Worm (Caenorhabditis elegans) whole organism, young adult: Measurements from ENCODE around the gene mfsd-10.

Source experiments
- B0261.1 ChIP-seq: sonication (generic microtip); optimal IDR thresholded peaks from 2 replicates; lab custom pipeline; 2016; ENCODE audit warnings: mild to moderate bottlenecking, missing genetic modification characterization, moderate library complexity, missing compliant biosample characterization
- C06A6.2 ChIP-seq: fragments of 200-800 bp; sonication (Bioruptor generic); conservative IDR thresholded peaks from 2 replicates; pipeline ENCODE4 v1.3.6; 2022; ENCODE audit warnings: missing genetic modification characterization, missing compliant biosample characterization
- F22D6.2 ChIP-seq: sonication (generic microtip); optimal IDR thresholded peaks from 2 replicates; lab custom pipeline; 2016; ENCODE audit warnings: mild to moderate bottlenecking, missing genetic modification characterization, missing compliant biosample characterization
- F33H1.4 ChIP-seq: fragments of 200-800 bp; sonication (Bioruptor generic); IDR thresholded peaks from 2 replicates; pipeline ENCODE4 v1.3.6; 2022; ENCODE audit warnings: missing genetic modification reagents, missing genetic modification characterization, missing compliant biosample characterization
- F37B4.10 ChIP-seq: fragments of 200-800 bp; sonication (Bioruptor generic); IDR thresholded peaks from 2 replicates; pipeline ENCODE4 v1.3.6; 2022; ENCODE audit warnings: missing genetic modification characterization, missing compliant biosample characterization
- F52B5.7 ChIP-seq: sonication (generic microtip); optimal IDR thresholded peaks from 2 replicates; lab custom pipeline; 2016; ENCODE audit warnings: mild to moderate bottlenecking, missing genetic modification characterization, missing compliant biosample characterization
- K12H6.12 ChIP-seq: fragments of 200-800 bp; sonication (Bioruptor generic); optimal IDR thresholded peaks from 2 replicates; lab custom pipeline; 2018; ENCODE audit warnings: mild to moderate bottlenecking, missing genetic modification characterization, missing compliant biosample characterization
- Y53F4B.3 ChIP-seq: fragments of 200-800 bp; sonication (Bioruptor generic); IDR thresholded peaks from 2 replicates; pipeline ENCODE4 v1.3.6; 2022; ENCODE audit warnings: missing genetic modification reagents, missing genetic modification characterization, missing compliant biosample characterization
- Y53G8AR.9 ChIP-seq: fragments of 200-800 bp; sonication (Bioruptor generic); conservative IDR thresholded peaks from 2 replicates; pipeline ENCODE4 v1.3.6; 2022; ENCODE audit warnings: missing genetic modification reagents, missing genetic modification characterization, missing compliant biosample characterization
- Y67H2A.10 ChIP-seq: fragments of 200-800 bp; sonication (Bioruptor generic); conservative IDR thresholded peaks from 2 replicates; pipeline ENCODE4 v1.3.6; 2022; ENCODE audit warnings: missing genetic modification reagents, missing genetic modification characterization, missing compliant biosample characterization
- Y79H2A.3 ChIP-seq: fragments of 200-800 bp; sonication (Bioruptor generic); conservative IDR thresholded peaks from 2 replicates; pipeline ENCODE4 v1.3.6; 2022; ENCODE audit warnings: missing genetic modification reagents, missing genetic modification characterization, missing compliant biosample characterization
- ZK185.1 ChIP-seq: sonication (generic microtip); optimal IDR thresholded peaks from 2 replicates; lab custom pipeline; 2016; ENCODE audit warnings: mild to moderate bottlenecking, missing genetic modification characterization, missing compliant biosample characterization; ENCODE audit not compliant: poor library complexity, severe bottlenecking
- akir-1 ChIP-seq: fragments of 200-800 bp; sonication (Bioruptor generic); optimal IDR thresholded peaks from 2 replicates; lab custom pipeline; 2018; ENCODE audit warnings: mild to moderate bottlenecking, missing genetic modification characterization, moderate library complexity, missing compliant biosample characterization
- aptf-3 ChIP-seq: fragments of 200-800 bp; sonication (Bioruptor generic); IDR thresholded peaks from 2 replicates; pipeline ENCODE4 v1.3.6; 2022; ENCODE audit warnings: missing genetic modification characterization, missing compliant biosample characterization
- atf-7 ChIP-seq: sonication (generic microtip); optimal IDR thresholded peaks from 2 replicates; lab custom pipeline; 2017; ENCODE audit warnings: mild to moderate bottlenecking, missing genetic modification characterization, missing compliant biosample characterization
- ceh-100 ChIP-seq: fragments of 200-800 bp; sonication (Bioruptor generic); IDR thresholded peaks from 2 replicates; pipeline ENCODE4 v1.3.6; 2022; ENCODE audit warnings: missing genetic modification reagents, missing genetic modification characterization, missing compliant biosample characterization
- ceh-58 ChIP-seq: fragments of 200-800 bp; sonication (Bioruptor generic); IDR thresholded peaks from 2 replicates; pipeline ENCODE4 v1.3.6; 2022; ENCODE audit warnings: missing genetic modification characterization, missing compliant biosample characterization
- chd-7 ChIP-seq: sonication (generic microtip); optimal IDR thresholded peaks from 2 replicates; lab custom pipeline; 2016; ENCODE audit warnings: mild to moderate bottlenecking, missing genetic modification characterization, moderate library complexity, missing compliant biosample characterization
- dox-1 ChIP-seq: fragments of 200-800 bp; sonication (Bioruptor generic); IDR thresholded peaks from 2 replicates; pipeline ENCODE4 v1.3.6; 2022; ENCODE audit warnings: missing genetic modification reagents, missing genetic modification characterization, missing compliant biosample characterization
- dpff-1 ChIP-seq: sonication (generic microtip); optimal IDR thresholded peaks from 2 replicates; lab custom pipeline; 2017; ENCODE audit warnings: mild to moderate bottlenecking, missing genetic modification characterization, missing compliant biosample characterization
- dpl-1 ChIP-seq: fragments of 150-350 bp; optimal IDR thresholded peaks from 2 replicates; lab custom pipeline; 2014; ENCODE audit warnings: missing biosample characterization, missing genetic modification reagents, missing genetic modification characterization
- egl-18 ChIP-seq: fragments of 200-800 bp; sonication (Bioruptor generic); IDR thresholded peaks from 2 replicates; pipeline ENCODE4 v1.3.6; 2022; ENCODE audit warnings: missing genetic modification reagents, missing genetic modification characterization, missing compliant biosample characterization
- egrh-3 ChIP-seq: fragments of 200-800 bp; sonication (Bioruptor generic); IDR thresholded peaks from 2 replicates; pipeline ENCODE4 v1.3.6; 2022; ENCODE audit warnings: missing genetic modification reagents, missing genetic modification characterization, missing compliant biosample characterization
- hmg-20 ChIP-seq: fragments of 200-800 bp; sonication (Bioruptor generic); IDR thresholded peaks from 2 replicates; pipeline ENCODE4 v1.3.6; 2022; ENCODE audit warnings: missing genetic modification reagents, missing genetic modification characterization, missing compliant biosample characterization
- hrde-1 ChIP-seq: sonication (generic microtip); optimal IDR thresholded peaks from 2 replicates; lab custom pipeline; 2016; ENCODE audit warnings: missing genetic modification characterization, mild to moderate bottlenecking, missing compliant biosample characterization, moderate library complexity, missing genotype, missing genetic modification reagents, borderline replicate concordance
- lin-26 ChIP-seq: fragments of 200-800 bp; sonication (Bioruptor generic); IDR thresholded peaks from 2 replicates; pipeline ENCODE4 v1.3.6; 2022; ENCODE audit warnings: missing genetic modification reagents, missing genetic modification characterization, missing compliant biosample characterization
- lin-35 ChIP-seq, 3 experiments: fragments of 150-350 bp in 2 of 3; sonication (generic microtip) in 1 of 3; optimal IDR thresholded peaks; 2 replicates each; lab custom pipeline; 2014 to 2018; ENCODE audit warnings: missing biosample characterization in 3 of 3, missing genetic modification characterization in 3 of 3, missing genetic modification reagents in 3 of 3
- mel-28 ChIP-seq: sonication (generic microtip); optimal IDR thresholded peaks from 2 replicates; lab custom pipeline; 2016; ENCODE audit warnings: borderline replicate concordance, mild to moderate bottlenecking, missing genetic modification characterization, missing compliant biosample characterization
- mxl-1 ChIP-seq: sonication (generic microtip); optimal IDR thresholded peaks from 2 replicates; lab custom pipeline; 2016; ENCODE audit warnings: missing genetic modification characterization, missing compliant biosample characterization
- rec-8 ChIP-seq, 2 experiments: sonication (generic microtip); optimal IDR thresholded peaks; 2 replicates each; lab custom pipeline; 2016; ENCODE audit warnings: mild to moderate bottlenecking in 2 of 2, missing genetic modification characterization in 2 of 2, missing genetic modification reagents in 2 of 2, missing genotype in 2 of 2, missing biosample characterization in 1 of 2, missing compliant biosample characterization in 1 of 2, moderate library complexity in 1 of 2
- rpc-1 ChIP-seq, 2 experiments: fragments of 150-350 bp in 1 of 2; sonication (generic microtip) in 1 of 2; optimal IDR thresholded peaks; 2 replicates each; lab custom pipeline; 2014 to 2018; ENCODE audit warnings: missing biosample characterization in 1 of 2, missing genetic modification characterization in 1 of 2, missing genetic modification reagents in 1 of 2, missing genotype in 1 of 2
- sea-2 ChIP-seq: fragments of 200-800 bp; sonication (Bioruptor generic); IDR thresholded peaks from 2 replicates; pipeline ENCODE4 v1.3.6; 2022; ENCODE audit warnings: missing genetic modification characterization, missing compliant biosample characterization
- snpc-3.4 ChIP-seq: sonication (generic microtip); optimal IDR thresholded peaks from 2 replicates; lab custom pipeline; 2017; ENCODE audit warnings: missing genetic modification characterization, mild to moderate bottlenecking, missing compliant biosample characterization, antibody characterized with exemption, moderate library complexity, missing genotype, missing genetic modification reagents
- snpc-4 ChIP-seq, 5 experiments: fragments of 150-350 bp in 1 of 5; sonication (generic microtip) in 4 of 5; optimal IDR thresholded peaks; 2 replicates each; lab custom pipeline; 2014 to 2018; ENCODE audit warnings: missing genetic modification characterization in 5 of 5, missing biosample characterization in 3 of 5, antibody characterized with exemption in 2 of 5, mild to moderate bottlenecking in 2 of 5, missing compliant biosample characterization in 2 of 5, missing genotype in 2 of 5, moderate library complexity in 2 of 5, missing genetic modification reagents in 1 of 5
- somi-1 ChIP-seq: fragments of 200-800 bp; sonication (Bioruptor generic); optimal IDR thresholded peaks from 2 replicates; lab custom pipeline; 2018; ENCODE audit warnings: mild to moderate bottlenecking, missing genetic modification characterization, missing compliant biosample characterization
- tbp1 ChIP-seq: fragments of 200-800 bp; sonication (Bioruptor generic); optimal IDR thresholded peaks from 2 replicates; lab custom pipeline; 2018; ENCODE audit warnings: mild to moderate bottlenecking, missing genetic modification characterization, missing compliant biosample characterization
- tbx-9 ChIP-seq: sonication (generic microtip); optimal IDR thresholded peaks from 2 replicates; lab custom pipeline; 2016; ENCODE audit warnings: borderline replicate concordance, missing genetic modification characterization, inconsistent platforms, missing compliant biosample characterization
- ztf-28 ChIP-seq: fragments of 200-800 bp; sonication (Bioruptor generic); IDR thresholded peaks from 2 replicates; pipeline ENCODE4 v1.3.6; 2022; ENCODE audit warnings: missing genetic modification reagents, missing genetic modification characterization, missing compliant biosample characterization
- ztf-6 ChIP-seq: fragments of 200-800 bp; sonication (Bioruptor generic); IDR thresholded peaks from 2 replicates; pipeline ENCODE4 v1.3.6; 2022; ENCODE audit warnings: missing genetic modification reagents, missing genetic modification characterization, missing compliant biosample characterization

mfsd-10 gene

ce11 chrX:17403058-17403457, 34.6 kb upstream of the mfsd-10 start:
- TF ChIP-seq B0261.1 (tag; lab: Kevin White, UChicago) = no peak
- TF ChIP-seq K12H6.12 = no peak

- TF ChIP-seq B0261.1 (tag; lab: Kevin White, UChicago) (no peak), aptf-3 (GFP tag; lab: Robert Waterston, UW) (no peak), dox-1 (GFP tag; lab: Robert Waterston, UW) (no peak), snpc-4 (GFP tag; optimal IDR thresholded peaks at IDR 0.05; lab: Kevin White, UChicago) (no peak), snpc-4 (tag; optimal IDR thresholded peaks at IDR 0.05; lab: Kevin White, UChicago) (no peak), mxl-1 (tag; lab: Kevin White, UChicago) (no peak), mel-28 (tag; lab: Kevin White, UChicago) (no peak), lin-35 (GFP tag; optimal IDR thresholded peaks at IDR 0.05; lab: Kevin White, UChicago) (no peak), Y67H2A.10 (GFP tag; lab: Robert Waterston, UW) (no peak), tbx-9 (no peak), F37B4.10 (no peak), rpc-1 (optimal IDR thresholded peaks at IDR 0.05; lab: Kevin White, UChicago) (no peak), rpc-1 (tag; optimal IDR thresholded peaks at IDR 0.05; lab: Kevin White, UChicago) (no peak), atf-7 (tag; lab: Kevin White, UChicago) (no peak), F52B5.7 (no peak), ztf-28 (GFP tag; lab: Robert Waterston, UW) (no peak), ceh-58 (GFP tag; lab: Robert Waterston, UW) (no peak), hrde-1 (tag; lab: Kevin White, UChicago) (no peak), somi-1 (no peak), sea-2 (no peak), egrh-3 (GFP tag; lab: Robert Waterston, UW) (no peak)
These were observed 32.8 kb upstream of the mfsd-10 start, which contains the start of gene F11C7.6 for ce11 chrX:17401264-17401663. Gene F11C7.6, plus strand, starts transcription at chrX:17401564.

- no peak for TF ChIP-seq akir-1 (GFP tag; lab: Kevin White, UChicago)
- TF ChIP-seq tbp1 (GFP tag; lab: Kevin White, UChicago) = peak; percentile 82
- TF ChIP-seq B0261.1 (tag; lab: Kevin White, UChicago) = peak; percentile 54
- TF ChIP-seq hmg-20 (GFP tag; lab: Robert Waterston, UW) = no peak
- no peak for TF ChIP-seq chd-7
- no peak for TF ChIP-seq ceh-100
- peak; percentile 56 for TF ChIP-seq lin-26
- peak; percentile 42 for TF ChIP-seq rpc-1 (optimal IDR thresholded peaks at IDR 0.05; lab: Kevin White, UChicago)
- peak; percentile 65 for TF ChIP-seq rpc-1 (tag; optimal IDR thresholded peaks at IDR 0.05; lab: Kevin White, UChicago)
- no peak for TF ChIP-seq dpff-1 (tag; lab: Kevin White, UChicago)
- TF ChIP-seq dpl-1 (GFP tag; lab: Kevin White, UChicago) = no peak
- peak; percentile 43; the same call in 1 of the 2 replicates for TF ChIP-seq dox-1 (GFP tag; lab: Robert Waterston, UW)
- TF ChIP-seq F22D6.2 (tag; lab: Kevin White, UChicago) = no peak
These were observed 32.0 kb upstream of the mfsd-10 start for ce11 chrX:17400425-17400824.

- TF ChIP-seq ZK185.1 (tag; lab: Kevin White, UChicago) (no peak), hrde-1 (tag; lab: Kevin White, UChicago) (no peak), F37B4.10 (no peak), Y79H2A.3 (GFP tag; lab: Robert Waterston, UW) (no peak), dpl-1 (GFP tag; lab: Kevin White, UChicago) (no peak), F33H1.4 (no peak), egl-18 (no peak), ztf-6 (GFP tag; lab: Robert Waterston, UW) (no peak), rpc-1 (optimal IDR thresholded peaks at IDR 0.05; lab: Kevin White, UChicago) (no peak), rpc-1 (tag; optimal IDR thresholded peaks at IDR 0.05; lab: Kevin White, UChicago) (no peak), lin-35 (GFP tag; optimal IDR thresholded peaks at IDR 0.05; lab: Kevin White, UChicago) (no peak), rec-8 (tag; optimal IDR thresholded peaks at IDR 0.05; lab: Kevin White, UChicago) (no peak), K12H6.12 (no peak), atf-7 (tag; lab: Kevin White, UChicago) (no peak), C06A6.2 (GFP tag; lab: Robert Waterston, UW) (no peak), sea-2 (no peak), B0261.1 (tag; lab: Kevin White, UChicago) (no peak), Y53F4B.3 (no peak), snpc-4 (GFP tag; optimal IDR thresholded peaks at IDR 0.05; lab: Kevin White, UChicago) (no peak), snpc-4 (tag; optimal IDR thresholded peaks at IDR 0.05; lab: Kevin White, UChicago) (no peak), Y53G8AR.9 (GFP tag; lab: Robert Waterston, UW) (no peak), snpc-3.4 (tag; lab: Kevin White, UChicago) (no peak)
These were observed 29.9 kb upstream of the mfsd-10 start, which contains the start of gene F11C7.7 for ce11 chrX:17398293-17398692. Gene F11C7.7, plus strand, starts transcription at chrX:17398593.
